Worm (Caenorhabditis elegans) whole organism, L1 larva: ENCODE results near the gene F01G12.18.

ENCODE experiments used
- F16B12.6 ChIP-seq: fragments of 150-350 bp; optimal IDR thresholded peaks from 2 replicates; lab custom pipeline; 2014; ENCODE audit warnings: missing biosample characterization, missing genetic modification characterization
- aha-1 ChIP-seq: fragments of 150-350 bp; optimal IDR thresholded peaks from 2 replicates; lab custom pipeline; 2014; ENCODE audit warnings: missing biosample characterization, missing genetic modification characterization
- aly-2 ChIP-seq: fragments of 150-350 bp; optimal IDR thresholded peaks from 2 replicates; lab custom pipeline; 2014; ENCODE audit warnings: missing biosample characterization, missing genetic modification characterization
- ama-1 ChIP-seq: fragments of 150-350 bp; optimal IDR thresholded peaks from 2 replicates; lab custom pipeline; 2014
- blmp-1 ChIP-seq: fragments of 150-350 bp; optimal IDR thresholded peaks from 2 replicates; lab custom pipeline; 2014; ENCODE audit warnings: missing biosample characterization, missing genetic modification characterization
- ceh-63 ChIP-seq: fragments of 200-800 bp; sonication (Bioruptor generic); optimal IDR thresholded peaks from 2 replicates; lab custom pipeline; 2018; ENCODE audit warnings: mild to moderate bottlenecking, missing genetic modification characterization, missing compliant biosample characterization
- ceh-8 ChIP-seq: fragments of 200-800 bp; sonication (Bioruptor generic); optimal IDR thresholded peaks from 2 replicates; lab custom pipeline; 2018; ENCODE audit warnings: mild to moderate bottlenecking, missing genetic modification characterization, moderate library complexity, missing compliant biosample characterization
- ceh-82 ChIP-seq, 3 experiments: fragments of 150-350 bp in 1 of 3; sonication (generic microtip) in 2 of 3; optimal IDR thresholded peaks; 2 replicates each; lab custom pipeline; 2014 to 2017; ENCODE audit warnings: missing biosample characterization in 3 of 3, missing genetic modification characterization in 3 of 3
- ceh-88 ChIP-seq: fragments of 200-800 bp; sonication (Bioruptor generic); IDR thresholded peaks from 2 replicates; pipeline ENCODE4 v1.3.6; 2022; ENCODE audit warnings: missing genetic modification characterization, missing compliant biosample characterization
- ceh-90 ChIP-seq: sonication (generic microtip); optimal IDR thresholded peaks from 2 replicates; lab custom pipeline; 2016; ENCODE audit warnings: missing genetic modification characterization, missing compliant biosample characterization
- ces-1 ChIP-seq: fragments of 150-350 bp; optimal IDR thresholded peaks from 2 replicates; lab custom pipeline; 2014; ENCODE audit warnings: missing biosample characterization, missing genetic modification reagents, missing genetic modification characterization
- efl-3 ChIP-seq: fragments of 200-800 bp; sonication (Bioruptor generic); optimal IDR thresholded peaks from 2 replicates; lab custom pipeline; 2018; ENCODE audit warnings: mild to moderate bottlenecking, missing genetic modification characterization, missing compliant biosample characterization
- egl-13 ChIP-seq: sonication (generic microtip); optimal IDR thresholded peaks from 2 replicates; lab custom pipeline; 2016; ENCODE audit warnings: missing genotype, missing genetic modification reagents, missing genetic modification characterization, missing compliant biosample characterization
- egl-27 ChIP-seq, 2 experiments: fragments of 150-350 bp in 1 of 2; sonication (generic microtip); optimal IDR thresholded peaks; 3 replicates each; lab custom pipeline; 2017 to 2018; ENCODE audit warnings: missing biosample characterization in 2 of 2, missing genetic modification characterization in 2 of 2, missing genetic modification reagents in 2 of 2
- fkh-8 ChIP-seq: sonication (generic microtip); optimal IDR thresholded peaks from 2 replicates; lab custom pipeline; 2016; ENCODE audit warnings: mild to moderate bottlenecking, missing genetic modification characterization, missing compliant biosample characterization
- fos-1 ChIP-seq: fragments of 150-350 bp; optimal IDR thresholded peaks from 2 replicates; lab custom pipeline; 2014; ENCODE audit warnings: missing biosample characterization, missing genetic modification characterization
- grh-1 ChIP-seq: fragments of 200-800 bp; sonication (Bioruptor generic); IDR thresholded peaks from 2 replicates; pipeline ENCODE4 v1.3.6; 2022; ENCODE audit warnings: missing genetic modification reagents, missing genetic modification characterization, missing compliant biosample characterization
- hlh-17 ChIP-seq: fragments of 200-800 bp; sonication (Bioruptor generic); optimal IDR thresholded peaks from 2 replicates; lab custom pipeline; 2018; ENCODE audit warnings: missing genetic modification characterization, mild to moderate bottlenecking, missing compliant biosample characterization, moderate library complexity, borderline replicate concordance
- hlh-4 ChIP-seq: sonication (generic microtip); optimal IDR thresholded peaks from 2 replicates; lab custom pipeline; 2016; ENCODE audit warnings: mild to moderate bottlenecking, missing genetic modification characterization, missing compliant biosample characterization
- hpl-2 ChIP-seq: fragments of 150-350 bp; optimal IDR thresholded peaks from 2 replicates; lab custom pipeline; 2014; ENCODE audit warnings: missing biosample characterization, missing genetic modification reagents, missing genetic modification characterization
- irx-1 ChIP-seq: sonication (generic microtip); optimal IDR thresholded peaks from 2 replicates; lab custom pipeline; 2016; ENCODE audit warnings: missing genetic modification characterization, missing compliant biosample characterization
- isw-1 ChIP-seq: fragments of 200-800 bp; sonication (Bioruptor generic); IDR thresholded peaks from 2 replicates; pipeline ENCODE4 v1.3.6; 2022; ENCODE audit warnings: missing genetic modification characterization, missing compliant biosample characterization
- jun-1 ChIP-seq: fragments of 150-350 bp; optimal IDR thresholded peaks from 2 replicates; lab custom pipeline; 2014; ENCODE audit warnings: missing biosample characterization, missing genetic modification reagents, missing genetic modification characterization
- lin-14 ChIP-seq: fragments of 200-800 bp; sonication (Bioruptor generic); optimal IDR thresholded peaks from 2 replicates; lab custom pipeline; 2018; ENCODE audit warnings: mild to moderate bottlenecking, missing genetic modification characterization, moderate library complexity, missing compliant biosample characterization
- lin-15B ChIP-seq: fragments of 150-350 bp; sonication (generic microtip); optimal IDR thresholded peaks from 3 replicates; lab custom pipeline; 2014; ENCODE audit warnings: missing biosample characterization, missing genetic modification characterization
- lin-39 ChIP-seq: fragments of 150-350 bp; optimal IDR thresholded peaks from 2 replicates; lab custom pipeline; 2014; ENCODE audit warnings: missing biosample characterization, missing genetic modification reagents, missing genetic modification characterization
- lir-3 ChIP-seq: sonication (generic microtip); optimal IDR thresholded peaks from 2 replicates; lab custom pipeline; 2016; ENCODE audit warnings: mild to moderate bottlenecking, missing genetic modification characterization, moderate library complexity, missing compliant biosample characterization; ENCODE audit not compliant: poor library complexity
- mab-9 ChIP-seq: fragments of 200-800 bp; sonication (Bioruptor generic); IDR thresholded peaks from 2 replicates; pipeline ENCODE4 v1.3.6; 2022; ENCODE audit warnings: missing genetic modification reagents, missing genetic modification characterization, missing compliant biosample characterization
- mdl-1 ChIP-seq, 2 experiments: fragments of 150-350 bp; optimal IDR thresholded peaks; 2 replicates each; lab custom pipeline; 2014 to 2017; ENCODE audit warnings: missing biosample characterization in 2 of 2, missing genetic modification characterization in 2 of 2, inconsistent platforms in 1 of 2
- mef-2 ChIP-seq: fragments of 150-350 bp; optimal IDR thresholded peaks from 2 replicates; lab custom pipeline; 2014; ENCODE audit warnings: missing biosample characterization, missing genetic modification characterization
- mep-1 ChIP-seq: fragments of 150-350 bp; optimal IDR thresholded peaks from 2 replicates; lab custom pipeline; 2014; ENCODE audit warnings: missing biosample characterization, missing genetic modification characterization
- nhr-11 ChIP-seq: fragments of 150-350 bp; optimal IDR thresholded peaks from 2 replicates; lab custom pipeline; 2014; ENCODE audit warnings: missing biosample characterization, missing genetic modification characterization
- nhr-19 ChIP-seq: fragments of 200-800 bp; sonication (Bioruptor generic); conservative IDR thresholded peaks from 2 replicates; pipeline ENCODE4 v1.3.6; 2022; ENCODE audit warnings: missing genetic modification characterization, missing compliant biosample characterization
- nhr-20 ChIP-seq: sonication (generic microtip); optimal IDR thresholded peaks from 2 replicates; lab custom pipeline; 2016; ENCODE audit warnings: mild to moderate bottlenecking, missing genetic modification characterization, missing compliant biosample characterization
- nhr-237 ChIP-seq: fragments of 150-350 bp; optimal IDR thresholded peaks from 2 replicates; lab custom pipeline; 2014; ENCODE audit warnings: missing biosample characterization, missing genetic modification characterization
- nhr-47 ChIP-seq: sonication (generic microtip); optimal IDR thresholded peaks from 2 replicates; lab custom pipeline; 2016; ENCODE audit warnings: mild to moderate bottlenecking, missing genetic modification characterization, moderate library complexity, missing compliant biosample characterization
- nhr-71 ChIP-seq: sonication (generic microtip); optimal IDR thresholded peaks from 2 replicates; lab custom pipeline; 2016; ENCODE audit warnings: mild to moderate bottlenecking, missing genetic modification characterization, moderate library complexity, missing compliant biosample characterization
- pag-3 ChIP-seq: sonication (generic microtip); optimal IDR thresholded peaks from 2 replicates; lab custom pipeline; 2017; ENCODE audit warnings: missing genetic modification characterization, mild to moderate bottlenecking, missing compliant biosample characterization, antibody characterized with exemption, borderline replicate concordance; ENCODE audit not compliant: insufficient read depth
- pax-3 ChIP-seq: fragments of 200-800 bp; sonication (Bioruptor generic); optimal IDR thresholded peaks from 2 replicates; lab custom pipeline; 2018; ENCODE audit warnings: mild to moderate bottlenecking, missing genetic modification characterization, moderate library complexity, missing compliant biosample characterization
- pqm-1 ChIP-seq: sonication (generic microtip); optimal IDR thresholded peaks from 3 replicates; lab custom pipeline; 2017; ENCODE audit warnings: missing biosample characterization, missing genetic modification characterization
- rnt-1 ChIP-seq: sonication (generic microtip); optimal IDR thresholded peaks from 2 replicates; lab custom pipeline; 2016; ENCODE audit warnings: mild to moderate bottlenecking, missing genetic modification characterization, moderate library complexity, missing compliant biosample characterization
- skn-1 ChIP-seq: fragments of 150-350 bp; optimal IDR thresholded peaks from 2 replicates; lab custom pipeline; 2014; ENCODE audit warnings: missing biosample characterization, missing genetic modification characterization
- snpc-4 ChIP-seq: fragments of 150-350 bp; optimal IDR thresholded peaks from 2 replicates; lab custom pipeline; 2014; ENCODE audit warnings: missing biosample characterization, missing genetic modification characterization
- snu-23 ChIP-seq: sonication (generic microtip); optimal IDR thresholded peaks from 2 replicates; lab custom pipeline; 2016; ENCODE audit warnings: missing genetic modification characterization, missing compliant biosample characterization
- sptf-1 ChIP-seq: fragments of 150-350 bp; optimal IDR thresholded peaks from 2 replicates; lab custom pipeline; 2014; ENCODE audit warnings: missing biosample characterization, missing genetic modification characterization
- swsn-7 ChIP-seq: sonication (generic microtip); optimal IDR thresholded peaks from 2 replicates; lab custom pipeline; 2016; ENCODE audit warnings: missing genetic modification characterization, missing compliant biosample characterization
- tbx-2 ChIP-seq: sonication (generic microtip); optimal IDR thresholded peaks from 2 replicates; lab custom pipeline; 2016; ENCODE audit warnings: missing genetic modification characterization, missing compliant biosample characterization
- tlp-1 ChIP-seq: fragments of 150-350 bp; optimal IDR thresholded peaks from 2 replicates; lab custom pipeline; 2014; ENCODE audit warnings: missing biosample characterization, missing genetic modification characterization
- unc-130 ChIP-seq: fragments of 150-350 bp; optimal IDR thresholded peaks from 2 replicates; lab custom pipeline; 2017; ENCODE audit warnings: missing biosample characterization, missing genetic modification characterization, inconsistent platforms
- unc-30 ChIP-seq: sonication (generic microtip); optimal IDR thresholded peaks from 2 replicates; lab custom pipeline; 2017; ENCODE audit warnings: missing biosample characterization, missing genetic modification characterization
- unc-98 ChIP-seq: fragments of 200-800 bp; sonication (Bioruptor generic); IDR thresholded peaks from 2 replicates; pipeline ENCODE4 v1.3.6; 2022; ENCODE audit warnings: missing genetic modification characterization, missing compliant biosample characterization
- vab-15 ChIP-seq: sonication (generic microtip); optimal IDR thresholded peaks from 2 replicates; lab custom pipeline; 2017; ENCODE audit warnings: missing genotype, mild to moderate bottlenecking, missing genetic modification characterization, missing compliant biosample characterization
- zag-1 ChIP-seq: fragments of 150-350 bp; optimal IDR thresholded peaks from 2 replicates; lab custom pipeline; 2014; ENCODE audit warnings: missing biosample characterization, missing genetic modification characterization
- ztf-11 ChIP-seq, 2 experiments: sonication (generic microtip); optimal IDR thresholded peaks; 2 replicates each; lab custom pipeline; 2016 to 2017; ENCODE audit warnings: missing genetic modification characterization in 2 of 2, missing biosample characterization in 1 of 2, missing compliant biosample characterization in 1 of 2
- ztf-4 ChIP-seq: fragments of 150-350 bp; optimal IDR thresholded peaks from 2 replicates; lab custom pipeline; 2014; ENCODE audit warnings: missing biosample characterization, missing genetic modification characterization

The F01G12.18 gene

ce11 chrX:16361001-16361400 lies 37.3 kb downstream of the F01G12.18 start (continued):
- no peak for TF ChIP-seq mdl-1 (tag; optimal IDR thresholded peaks at IDR 0.05; lab: Kevin White, UChicago)
- no peak for TF ChIP-seq nhr-47
- TF ChIP-seq nhr-20: peak; percentile 24
- no peak for TF ChIP-seq fkh-8 (tag; lab: Kevin White, UChicago)
- no peak for TF ChIP-seq ztf-11 (tag; optimal IDR thresholded peaks at IDR 0.05; lab: Kevin White, UChicago)
- no peak for TF ChIP-seq ama-1 (lab: Kevin White, UChicago)
- no peak for TF ChIP-seq mab-9 (GFP tag; lab: Robert Waterston, UW)
- TF ChIP-seq isw-1 (GFP tag; lab: Robert Waterston, UW): no peak
- no peak for TF ChIP-seq egl-27 (tag; optimal IDR thresholded peaks at IDR 0.05; lab: Kevin White, UChicago)
- no peak for TF ChIP-seq pax-3
- TF ChIP-seq blmp-1: no peak
- TF ChIP-seq mef-2 (tag; lab: Kevin White, UChicago): no peak
- no peak for TF ChIP-seq unc-98 (GFP tag; lab: Robert Waterston, UW)
- no peak for TF ChIP-seq hpl-2 (GFP tag; lab: Kevin White, UChicago)
- TF ChIP-seq hlh-4: no peak
- TF ChIP-seq lin-14 (GFP tag; lab: Kevin White, UChicago): peak; percentile 65
- TF ChIP-seq fos-1 (tag; lab: Kevin White, UChicago): no peak
- no peak for TF ChIP-seq lin-15B
- no peak for TF ChIP-seq F16B12.6 (tag; lab: Kevin White, UChicago)
- no peak for TF ChIP-seq unc-30 (tag; lab: Kevin White, UChicago)
- TF ChIP-seq nhr-11 (tag; lab: Kevin White, UChicago): no peak
- no peak for TF ChIP-seq swsn-7 (tag; lab: Kevin White, UChicago)
- no peak for TF ChIP-seq skn-1 (tag; lab: Kevin White, UChicago)
- TF ChIP-seq efl-3 (GFP tag; lab: Kevin White, UChicago): no peak
- TF ChIP-seq jun-1 (tag; lab: Kevin White, UChicago): no peak
- no peak for TF ChIP-seq ceh-88 (GFP tag; lab: Robert Waterston, UW)
- no peak for TF ChIP-seq ces-1 (GFP tag; lab: Kevin White, UChicago)
- TF ChIP-seq egl-13: no peak
- TF ChIP-seq zag-1 (tag; lab: Kevin White, UChicago): no peak
- TF ChIP-seq ceh-63 (GFP tag; lab: Kevin White, UChicago): no peak
- TF ChIP-seq lir-3 (tag; lab: Kevin White, UChicago): no peak
- peak; percentile 42 for TF ChIP-seq rnt-1
- TF ChIP-seq tbx-2 (tag; lab: Kevin White, UChicago): no peak
- TF ChIP-seq nhr-71 (tag; lab: Kevin White, UChicago): peak; percentile 73
- TF ChIP-seq sptf-1 (tag; lab: Kevin White, UChicago): no peak
- TF ChIP-seq pag-3 (tag; lab: Kevin White, UChicago): no peak
- no peak for TF ChIP-seq hlh-17 (GFP tag; lab: Kevin White, UChicago)
- TF ChIP-seq aha-1 (tag; lab: Kevin White, UChicago): no peak
- no peak for TF ChIP-seq snpc-4 (tag; lab: Kevin White, UChicago)
- peak; percentile 48 for TF ChIP-seq lin-39
- no peak for TF ChIP-seq ceh-8 (GFP tag; lab: Kevin White, UChicago)
- no peak for TF ChIP-seq tlp-1 (tag; lab: Kevin White, UChicago)
- no peak for TF ChIP-seq grh-1 (GFP tag; lab: Robert Waterston, UW)
- TF ChIP-seq aly-2 (tag; lab: Kevin White, UChicago): no peak
- peak; percentile 32 for TF ChIP-seq unc-130 (tag; lab: Kevin White, UChicago)
- no peak for TF ChIP-seq nhr-237 (tag; lab: Kevin White, UChicago)
- peak; percentile 48 for TF ChIP-seq nhr-19
- no peak for TF ChIP-seq irx-1 (tag; lab: Kevin White, UChicago)
- no peak for TF ChIP-seq ceh-90 (tag; lab: Kevin White, UChicago)
- no peak for TF ChIP-seq pqm-1 (tag; lab: Kevin White, UChicago)
- no peak for TF ChIP-seq ztf-4 (tag; lab: Kevin White, UChicago)
- TF ChIP-seq vab-15 (tag; lab: Kevin White, UChicago): no peak
- no peak for TF ChIP-seq mep-1 (tag; lab: Kevin White, UChicago)
- TF ChIP-seq ceh-82 (tag; optimal IDR thresholded peaks at IDR 0.05; lab: Kevin White, UChicago): no peak
- TF ChIP-seq snu-23 (GFP tag; lab: Kevin White, UChicago): peak; percentile 35
